Fruit fly (Drosophila melanogaster) whole organism, adult: Measurements from ENCODE around the gene borr.
A peak's percentile ranks its signal among the peaks of the same experiment; 100 is the strongest.

ENCODE experiments used
- CG11617 ChIP-seq: fragments of 200-800 bp; sonication (Bioruptor generic); optimal IDR thresholded peaks from 2 replicates; lab custom pipeline; 2017; ENCODE audit warnings: mild to moderate bottlenecking, missing biosample characterization, missing genetic modification reagents, missing genetic modification characterization
- CG12768 ChIP-seq: fragments of 200-800 bp; sonication (Bioruptor generic); optimal IDR thresholded peaks from 2 replicates; lab custom pipeline; 2017; ENCODE audit warnings: missing biosample characterization, missing genetic modification characterization, mild to moderate bottlenecking, moderate library complexity, missing genetic modification reagents
- CG14711 ChIP-seq: fragments of 200-800 bp; sonication (Bioruptor generic); optimal IDR thresholded peaks from 2 replicates; lab custom pipeline; 2018; ENCODE audit warnings: missing biosample characterization, mild to moderate bottlenecking, missing genetic modification characterization, moderate library complexity
- CG1620 ChIP-seq: fragments of 200-800 bp; sonication (Bioruptor generic); optimal IDR thresholded peaks from 2 replicates; lab custom pipeline; 2016; ENCODE audit warnings: missing biosample characterization, missing genetic modification characterization
- CG33017 ChIP-seq: fragments of 200-800 bp; sonication (Bioruptor generic); optimal IDR thresholded peaks from 2 replicates; lab custom pipeline; 2018; ENCODE audit warnings: missing biosample characterization, mild to moderate bottlenecking, missing genetic modification characterization, moderate library complexity
- CG5204 ChIP-seq: fragments of 200-800 bp; sonication (Bioruptor generic); optimal IDR thresholded peaks from 2 replicates; lab custom pipeline; 2016; ENCODE audit warnings: missing biosample characterization, missing genetic modification characterization
- CG7045 ChIP-seq: fragments of 200-800 bp; sonication (Bioruptor generic); optimal IDR thresholded peaks from 2 replicates; lab custom pipeline; 2017; ENCODE audit warnings: missing biosample characterization, mild to moderate bottlenecking, missing genetic modification characterization
- CG7101 ChIP-seq: fragments of 200-800 bp; sonication (Bioruptor generic); optimal IDR thresholded peaks from 2 replicates; lab custom pipeline; 2018; ENCODE audit warnings: missing biosample characterization, mild to moderate bottlenecking, missing genetic modification characterization, moderate library complexity
- Clk ChIP-seq: fragments of 200-800 bp; sonication (Bioruptor generic); optimal IDR thresholded peaks from 2 replicates; lab custom pipeline; 2017; ENCODE audit warnings: missing biosample characterization, missing genetic modification characterization
- Crg-1 ChIP-seq: fragments of 200-800 bp; sonication (Bioruptor generic); optimal IDR thresholded peaks from 2 replicates; lab custom pipeline; 2016; ENCODE audit warnings: missing biosample characterization, missing genetic modification characterization
- Hr96 ChIP-seq: fragments of 200-800 bp; sonication (Bioruptor generic); optimal IDR thresholded peaks from 2 replicates; lab custom pipeline; 2016; ENCODE audit warnings: missing biosample characterization, missing genetic modification characterization
- Mnt ChIP-seq: fragments of 200-800 bp; sonication (Bioruptor generic); optimal IDR thresholded peaks from 2 replicates; lab custom pipeline; 2016; ENCODE audit warnings: missing biosample characterization, mild to moderate bottlenecking, missing genetic modification characterization
- bab1 ChIP-seq: fragments of 200-800 bp; sonication (Bioruptor generic); optimal IDR thresholded peaks from 3 replicates; lab custom pipeline; 2019; ENCODE audit warnings: missing biosample characterization, mild to moderate bottlenecking, missing genetic modification characterization, moderate library complexity
- cic ChIP-seq: fragments of 200-800 bp; sonication (Bioruptor generic); optimal IDR thresholded peaks from 2 replicates; lab custom pipeline; 2017; ENCODE audit warnings: missing biosample characterization, mild to moderate bottlenecking, missing genetic modification characterization, moderate library complexity
- cnc ChIP-seq, 2 experiments: fragments of >200 bp; optimal IDR thresholded peaks; 2 replicates each; lab custom pipeline; 2017
- kay ChIP-seq: fragments of 200-800 bp; sonication (Bioruptor generic); peaks from one replicate; lab custom pipeline; 2016; ENCODE audit warnings: missing biosample characterization, missing genetic modification characterization, borderline replicate concordance
- ovo ChIP-seq: fragments of 200-800 bp; sonication (Bioruptor generic); optimal IDR thresholded peaks from 2 replicates; lab custom pipeline; 2016; ENCODE audit warnings: missing biosample characterization, missing genetic modification characterization
- pad ChIP-seq: fragments of 200-800 bp; sonication (Bioruptor generic); optimal IDR thresholded peaks from 3 replicates; lab custom pipeline; 2017; ENCODE audit warnings: missing biosample characterization, missing genetic modification characterization, mild to moderate bottlenecking, moderate library complexity, missing genetic modification reagents
- tj ChIP-seq: fragments of 200-800 bp; sonication (Bioruptor generic); optimal IDR thresholded peaks from 3 replicates; lab custom pipeline; 2017; ENCODE audit warnings: missing biosample characterization, mild to moderate bottlenecking, missing genetic modification characterization, moderate library complexity
- toe ChIP-seq: fragments of 200-800 bp; sonication (Bioruptor generic); optimal IDR thresholded peaks from 2 replicates; lab custom pipeline; 2016; ENCODE audit warnings: missing biosample characterization, missing genetic modification characterization

The borr gene

DNA sequence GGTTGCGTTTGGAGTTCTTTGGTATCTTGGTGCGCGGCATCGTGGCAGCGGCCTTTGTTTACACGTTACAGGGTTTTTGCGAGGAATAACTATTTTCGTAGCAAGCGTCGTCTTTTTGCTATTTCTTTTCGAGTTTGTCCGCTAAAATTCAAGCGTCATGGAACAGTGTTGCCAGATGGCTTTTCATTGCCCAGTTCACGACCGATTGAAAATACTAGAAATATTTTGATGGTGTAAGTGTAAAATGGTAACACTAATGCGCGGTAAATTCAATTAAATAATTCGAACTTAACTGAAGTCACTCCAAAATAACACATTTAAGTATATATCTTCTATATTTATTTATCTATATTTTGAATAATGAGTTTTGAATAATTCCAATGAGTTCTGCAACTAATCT, at the start of gene borr:
borr (minus strand) TSS at position 172 of the 400 bp plus-strand sequence.
- TF ChIP-seq pad (GFP tag; lab: Kevin White, UChicago) (no peak), kay (GFP tag; lab: Kevin White, UChicago) (peak; percentile 33)

DNA sequence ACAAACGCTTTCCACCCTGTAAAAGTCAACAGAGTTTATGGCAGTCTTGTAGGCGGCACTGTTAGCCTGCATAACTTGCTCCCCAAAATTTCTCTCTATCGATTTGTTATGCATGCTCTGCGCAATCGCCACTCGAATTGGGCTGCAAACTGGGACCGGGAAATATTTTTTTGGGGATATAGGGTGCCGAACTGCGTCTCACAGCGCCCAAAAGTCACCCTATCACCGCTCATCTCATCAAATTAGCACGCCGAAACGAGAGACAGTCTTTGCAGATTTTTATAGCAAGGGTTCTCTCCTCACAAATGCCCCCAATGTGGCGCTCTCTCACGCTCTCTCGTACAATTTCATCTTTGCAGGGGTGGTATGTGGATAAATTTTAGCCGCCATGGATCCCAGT, 19.2 kb upstream of the borr start:
- TF ChIP-seq Clk (GFP tag; lab: Kevin White, UChicago) (no peak), CG7045 (GFP tag; lab: Kevin White, UChicago) (no peak), toe (GFP tag; lab: Kevin White, UChicago) (no peak), CG5204 (no peak)

DNA sequence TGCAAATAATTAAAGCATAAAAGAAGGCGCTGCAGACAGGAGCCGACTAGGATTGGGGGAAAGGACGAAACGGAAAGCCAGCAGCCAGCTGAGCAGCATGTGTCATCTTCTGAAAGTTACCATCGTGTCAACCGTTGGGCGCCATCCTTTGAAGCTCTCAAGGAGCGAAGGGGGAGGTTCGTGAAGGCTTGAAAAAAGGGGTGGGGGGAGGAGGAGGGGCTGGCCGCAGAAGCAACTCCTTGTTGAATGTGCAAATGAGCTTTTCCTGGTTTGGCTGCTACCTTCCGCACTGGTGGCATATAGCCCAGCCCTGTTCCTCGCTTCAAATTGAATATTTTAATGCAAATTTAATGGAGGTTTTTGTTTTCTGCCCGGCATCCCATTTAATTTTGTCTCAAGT, 13.1 kb upstream of the borr start:
- TF ChIP-seq toe (GFP tag; lab: Kevin White, UChicago) = no peak

DNA sequence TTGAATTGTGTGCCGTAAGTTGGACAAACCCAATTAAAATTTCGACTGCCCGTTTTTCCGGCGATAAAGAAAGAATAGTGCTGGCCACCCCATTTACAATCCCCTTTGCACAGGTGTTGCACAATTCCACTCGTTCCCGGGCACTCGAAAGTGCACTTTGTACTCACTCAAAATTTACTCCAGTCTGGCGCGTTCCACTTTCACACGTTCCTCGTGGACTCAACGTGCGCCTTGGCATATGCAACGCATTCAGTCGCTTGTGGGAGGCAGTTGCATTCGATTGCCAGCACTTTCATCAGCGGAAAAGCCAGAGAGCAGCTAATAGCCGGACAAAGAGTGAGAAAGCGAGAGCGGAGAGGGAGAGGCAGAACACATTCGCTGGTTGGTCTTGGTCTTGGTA, 3.4 kb upstream of the borr start, which contains the start of gene Ggamma30A:
Ggamma30A (plus strand) TSS at position 248 of the 400 bp plus-strand sequence.
- TF ChIP-seq CG12768 (peak; percentile 15), CG11617 (GFP tag; lab: Kevin White, UChicago) (no peak), Hr96 (GFP tag; lab: Kevin White, UChicago) (no peak), CG1620 (no peak), tj (GFP tag; lab: Kevin White, UChicago) (no peak), CG33017 (tag; lab: Kevin White, UChicago) (no peak), Mnt (GFP tag; lab: Kevin White, UChicago) (no peak)

DNA sequence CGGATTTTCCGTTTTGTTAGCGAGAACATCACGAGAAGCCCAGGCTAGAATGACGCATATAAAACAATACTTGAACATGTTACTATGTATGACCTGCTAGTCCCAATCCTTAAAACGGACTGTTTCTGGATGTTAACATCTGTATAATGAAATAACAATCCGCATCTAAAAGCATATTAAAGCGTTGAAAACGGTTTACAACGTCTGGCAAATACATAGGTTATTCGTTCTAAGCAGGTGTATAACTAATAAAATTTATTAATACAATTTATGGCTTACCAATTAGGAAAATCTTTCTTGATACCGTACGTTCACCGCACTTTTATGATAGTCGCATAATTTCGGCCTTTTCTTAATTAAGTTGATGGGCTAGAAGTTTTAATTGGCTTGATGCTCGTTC, 1.8 kb upstream of the borr start, which contains the start of gene lectin-30A:
lectin-30A (minus strand) TSS at position 101 of the 400 bp plus-strand sequence.
- TF ChIP-seq CG33017 (tag; lab: Kevin White, UChicago) = no peak

DNA sequence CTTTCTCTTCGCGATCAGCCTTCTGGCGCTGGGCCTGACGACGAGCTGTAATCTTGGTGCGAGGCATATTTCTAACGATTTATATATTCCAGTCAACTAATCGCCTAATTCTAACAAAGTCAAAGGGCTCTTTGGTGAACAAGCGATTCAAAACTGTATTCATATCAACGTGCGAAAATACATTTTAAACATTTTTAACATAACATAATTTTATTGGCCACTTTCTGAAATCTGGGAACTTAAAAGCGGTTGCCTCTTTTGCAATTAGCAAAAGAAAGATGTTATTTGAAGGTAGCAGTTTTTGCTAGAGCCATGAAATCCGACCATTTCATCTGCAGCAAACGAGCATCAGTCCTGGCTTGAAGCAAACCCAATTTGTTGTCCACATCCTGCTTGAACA, 2.0 kb downstream of the borr start, which contains the start of gene aust:
aust (minus strand) TSS at position 101 of the 400 bp plus-strand sequence.
- TF ChIP-seq tj (GFP tag; lab: Kevin White, UChicago) (no peak), toe (GFP tag; lab: Kevin White, UChicago) (no peak), Hr96 (GFP tag; lab: Kevin White, UChicago) (no peak), CG12768 (no peak), cnc (optimal IDR thresholded peaks at IDR 0.05; lab: Kevin White, UChicago) (no peak), CG7045 (GFP tag; lab: Kevin White, UChicago) (no peak), ovo (GFP tag; lab: Kevin White, UChicago) (no peak), kay (GFP tag; lab: Kevin White, UChicago) (no peak), CG7101 (tag; lab: Kevin White, UChicago) (no peak), Crg-1 (GFP tag; lab: Kevin White, UChicago) (no peak), Clk (GFP tag; lab: Kevin White, UChicago) (no peak), Mnt (GFP tag; lab: Kevin White, UChicago) (no peak)

DNA sequence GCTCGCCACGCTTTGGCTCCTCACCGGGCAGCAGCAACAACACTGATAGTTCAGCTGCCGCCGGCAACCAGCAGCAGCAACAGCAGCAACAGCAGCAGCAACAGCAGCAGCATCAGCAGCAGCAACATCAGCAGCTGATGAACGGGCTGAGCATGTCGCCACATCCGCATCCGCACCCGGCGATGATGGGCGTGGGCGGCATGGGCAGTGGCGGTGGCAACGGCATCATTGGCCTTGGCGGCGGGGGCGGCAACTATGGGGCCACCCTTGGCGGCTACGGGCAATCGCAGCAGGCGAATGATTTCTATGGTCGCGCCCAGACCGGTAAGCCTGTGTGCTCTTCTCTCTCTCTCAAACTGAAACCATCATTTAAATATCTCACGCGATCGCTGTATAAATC, 8.7 kb downstream of the borr start:
- TF ChIP-seq cic (GFP tag; lab: Kevin White, UChicago) (no peak), ovo (GFP tag; lab: Kevin White, UChicago) (no peak), Crg-1 (GFP tag; lab: Kevin White, UChicago) (no peak), bab1 (GFP tag; lab: Kevin White, UChicago) (no peak), Mnt (GFP tag; lab: Kevin White, UChicago) (no peak), CG7045 (GFP tag; lab: Kevin White, UChicago) (no peak), Hr96 (GFP tag; lab: Kevin White, UChicago) (no peak), CG12768 (no peak), Clk (GFP tag; lab: Kevin White, UChicago) (no peak), CG7101 (tag; lab: Kevin White, UChicago) (no peak), pad (GFP tag; lab: Kevin White, UChicago) (no peak), tj (GFP tag; lab: Kevin White, UChicago) (no peak), kay (GFP tag; lab: Kevin White, UChicago) (no peak), CG33017 (tag; lab: Kevin White, UChicago) (no peak), CG14711 (tag; lab: Kevin White, UChicago) (no peak)

DNA sequence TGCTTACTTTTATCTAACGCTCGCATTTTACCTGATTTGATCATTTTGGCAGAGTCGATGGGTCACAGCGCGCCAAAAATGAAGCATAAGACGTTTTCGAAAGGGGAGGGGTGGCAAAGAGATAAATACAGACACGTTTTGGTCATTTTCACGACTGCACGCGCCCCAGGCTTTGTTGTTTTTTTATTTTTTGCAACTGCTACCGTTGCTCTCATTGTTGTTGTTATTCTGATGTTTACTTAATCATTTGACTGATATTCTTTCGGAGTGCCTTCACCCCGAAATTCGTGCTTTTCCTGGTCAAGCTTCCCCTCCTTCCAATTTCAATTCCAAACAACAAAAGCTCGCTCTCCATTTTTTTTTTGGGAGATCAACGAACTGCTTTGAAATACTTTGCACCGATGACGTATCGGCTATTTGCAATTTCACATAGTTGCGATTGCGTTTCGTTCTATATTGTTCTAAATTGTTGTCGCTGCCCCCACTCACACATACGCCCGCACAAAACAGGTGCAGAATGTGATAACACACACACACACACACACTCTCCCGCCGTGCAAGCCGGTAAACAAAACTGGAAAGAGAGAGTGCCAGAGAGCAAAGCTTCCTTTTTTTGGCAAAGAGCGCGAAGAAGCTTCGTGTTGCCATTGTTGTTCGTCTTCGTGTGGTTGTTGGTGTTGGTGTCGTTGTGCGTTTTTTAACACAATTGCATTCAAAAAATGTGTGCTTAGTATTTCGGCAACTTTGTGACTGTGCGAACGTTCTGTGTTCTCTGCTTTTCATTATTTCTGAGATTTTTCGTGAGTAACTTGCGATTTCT, 15.5 kb downstream of the borr start:
- TF ChIP-seq CG7045 (GFP tag; lab: Kevin White, UChicago) (no peak), cic (GFP tag; lab: Kevin White, UChicago) (peak; percentile 38), pad (GFP tag; lab: Kevin White, UChicago) (peak; percentile 84), Mnt (GFP tag; lab: Kevin White, UChicago) (peak; percentile 21)
